Fruit fly (Drosophila melanogaster): ENCODE measurements around the gene CG11898.

DNA sequence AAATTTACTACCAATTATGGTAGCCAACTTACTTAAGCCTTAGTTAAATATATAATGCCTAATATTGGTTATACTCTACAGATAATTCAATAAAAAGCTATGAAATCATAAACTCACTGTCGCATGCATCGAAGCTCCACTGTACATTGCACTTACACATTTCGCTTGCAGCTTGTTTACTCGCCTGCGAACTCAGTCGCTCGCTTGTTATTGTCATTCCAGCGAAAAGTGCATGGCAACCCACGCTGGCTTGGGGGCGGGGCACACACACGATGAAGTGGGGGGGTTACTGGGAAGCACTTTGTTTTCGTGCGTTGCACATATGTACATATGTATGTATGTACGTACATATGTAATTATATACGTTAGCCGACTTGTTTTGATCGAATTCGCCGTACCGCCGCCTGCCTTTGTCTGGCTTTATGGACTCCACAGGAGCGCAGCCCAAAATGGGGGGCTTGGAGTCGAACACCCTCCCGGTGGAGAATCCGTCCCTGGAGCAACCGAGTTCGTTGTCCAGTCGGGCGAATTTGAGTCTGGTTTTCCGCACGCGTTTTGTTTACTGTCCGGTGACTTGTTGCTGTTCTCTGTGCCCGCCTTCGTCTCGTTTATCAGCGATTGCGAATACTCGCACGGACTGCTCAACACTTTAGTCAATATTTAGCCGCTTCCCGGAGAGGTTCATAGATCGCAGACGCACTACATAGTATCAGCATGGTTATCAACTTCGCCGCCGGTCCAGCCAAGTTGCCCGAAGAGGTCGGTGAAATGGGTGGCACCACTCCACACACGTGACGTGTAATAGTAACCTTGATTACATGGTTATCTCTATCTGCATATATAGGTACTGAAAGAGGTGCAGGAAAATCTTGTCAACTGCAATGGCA, 34.6 kb downstream of the CG11898 start, which contains the start of gene CG11899:
- TF ChIP-seq CTCF (optimal IDR thresholded peaks at IDR 0.05) (no peak), CG8478 (optimal IDR thresholded peaks at IDR 0.05) (no peak)

Measured in S2 (cell line).